5 fruit fly cellular contexts compared by ENCODE assay signal in genomic region chr2L:3748691-3749090, dm6.
TF ChIP-seq lines count a peak whose summit lies in the region.

No protein-coding gene starts in this region.

- TF ChIP-seq CTCF in whole organism, embryonic (GFP tag; optimal IDR thresholded peaks at IDR 0.05; lab: Kevin White, UChicago) = peak; percentile 49

TF ChIP-seq in whole organism, adult, 20 proteins besides CTCF, POLR2A, EP300 and RAD21:
- TF ChIP-seq bab1 (GFP tag; optimal IDR thresholded peaks at IDR 0.05; lab: Kevin White, UChicago) = peak; percentile 7
- no peak for TF ChIP-seq Mnt (GFP tag; optimal IDR thresholded peaks at IDR 0.05; lab: Kevin White, UChicago)

TF ChIP-seq in whole organism, embryonic, 481 proteins besides CTCF, POLR2A, EP300 and RAD21 (continues in another document):
- TF ChIP-seq stwl (tag; optimal IDR thresholded peaks at IDR 0.05; lab: Kevin White, UChicago) (peak; percentile 30), CG31365 (tag; optimal IDR thresholded peaks at IDR 0.05; lab: Kevin White, UChicago) (no peak), shn (GFP tag; optimal IDR thresholded peaks at IDR 0.05; lab: Kevin White, UChicago) (no peak), CG13775 (GFP tag; optimal IDR thresholded peaks at IDR 0.05; lab: Kevin White, UChicago) (no peak), CG16863 (GFP tag; optimal IDR thresholded peaks at IDR 0.05; lab: Kevin White, UChicago) (no peak), Ptx1 (GFP tag; IDR thresholded peaks at IDR 0.05; lab: Robert Waterston, UW) (no peak), al (GFP tag; IDR thresholded peaks at IDR 0.05; lab: Robert Waterston, UW) (no peak), CG8290 (GFP tag; optimal IDR thresholded peaks at IDR 0.05; lab: Kevin White, UChicago) (no peak), CG8290 (tag; optimal IDR thresholded peaks at IDR 0.05; lab: Kevin White, UChicago) (no peak), CG12659 (GFP tag; optimal IDR thresholded peaks at IDR 0.05; lab: Kevin White, UChicago) (peak; percentile 21), da (GFP tag; optimal IDR thresholded peaks at IDR 0.05; lab: Kevin White, UChicago) (no peak), lov (optimal IDR thresholded peaks at IDR 0.05; lab: Kevin White, UChicago) (no peak), lov (GFP tag; IDR thresholded peaks at IDR 0.05; lab: Robert Waterston, UW) (no peak), stc (GFP tag; IDR thresholded peaks at IDR 0.05; lab: Robert Waterston, UW) (no peak), CG3281 (GFP tag; optimal IDR thresholded peaks at IDR 0.05; lab: Kevin White, UChicago) (peak; percentile 22), nom (GFP tag; optimal IDR thresholded peaks at IDR 0.05; lab: Kevin White, UChicago) (no peak), CG11247 (GFP tag; IDR thresholded peaks at IDR 0.05; lab: Robert Waterston, UW) (no peak), CG13894 (tag; optimal IDR thresholded peaks at IDR 0.05; lab: Kevin White, UChicago) (no peak), CG18599 (GFP tag; optimal IDR thresholded peaks at IDR 0.05; lab: Kevin White, UChicago) (peak; percentile 66), jing (GFP tag; optimal IDR thresholded peaks at IDR 0.05; lab: Kevin White, UChicago) (no peak), abd-A (tag; optimal IDR thresholded peaks at IDR 0.05; lab: Kevin White, UChicago) (no peak), CG10274 (GFP tag; optimal IDR thresholded peaks at IDR 0.05; lab: Kevin White, UChicago) (no peak), fd96Cb (tag; optimal IDR thresholded peaks at IDR 0.05; lab: Kevin White, UChicago) (no peak), PHDP (tag; optimal IDR thresholded peaks at IDR 0.05; lab: Kevin White, UChicago) (peak; percentile 40)

TF ChIP-seq in whole organism, prepupa, 60 proteins besides CTCF, POLR2A, EP300 and RAD21:
- TF ChIP-seq acj6 (GFP tag; optimal IDR thresholded peaks at IDR 0.05; lab: Kevin White, UChicago) = peak; percentile 6
- no peak for TF ChIP-seq Hr4 (GFP tag; optimal IDR thresholded peaks at IDR 0.05; lab: Kevin White, UChicago)
- peak; percentile 28 for TF ChIP-seq net (GFP tag; optimal IDR thresholded peaks at IDR 0.05; lab: Kevin White, UChicago)
- no peak for TF ChIP-seq CG11902 (GFP tag; optimal IDR thresholded peaks at IDR 0.05; lab: Kevin White, UChicago)
- TF ChIP-seq CG34406 (GFP tag; optimal IDR thresholded peaks at IDR 0.05; lab: Kevin White, UChicago) = peak; percentile 11
- peak; percentile 5 for TF ChIP-seq OdsH (GFP tag; optimal IDR thresholded peaks at IDR 0.05; lab: Kevin White, UChicago)
- TF ChIP-seq svp (GFP tag; lab: Kevin White, UChicago) = peak; percentile 32
- TF ChIP-seq CG3919 (GFP tag; optimal IDR thresholded peaks at IDR 0.05; lab: Kevin White, UChicago) = peak; percentile 33
- TF ChIP-seq eg (GFP tag; IDR thresholded peaks at IDR 0.05; lab: Robert Waterston, UW) = 0 out of 3 replicates have a peak, but pooled peaks have one; percentile 14
- peak; percentile 55 for TF ChIP-seq achi (GFP tag; optimal IDR thresholded peaks at IDR 0.05; lab: Kevin White, UChicago)
- no peak for TF ChIP-seq CG8319 (GFP tag; optimal IDR thresholded peaks at IDR 0.05; lab: Kevin White, UChicago)
- TF ChIP-seq CG9139 (GFP tag; optimal IDR thresholded peaks at IDR 0.05; lab: Kevin White, UChicago) = peak; percentile 25
- TF ChIP-seq CG6163 (GFP tag; IDR thresholded peaks at IDR 0.05; lab: Robert Waterston, UW) = 0 out of 3 replicates have a peak, but pooled peaks have one; percentile 50
- peak; percentile 0 for TF ChIP-seq topi (GFP tag; optimal IDR thresholded peaks at IDR 0.05; lab: Kevin White, UChicago)
- no peak for TF ChIP-seq vri (GFP tag; optimal IDR thresholded peaks at IDR 0.05; lab: Kevin White, UChicago)
TF ChIP-seq in whole organism, prepupa: peak in this region for 11.

TF ChIP-seq in whole organism, pupa, 21 proteins besides CTCF, POLR2A, EP300 and RAD21:
- TF ChIP-seq CG12605 (GFP tag; IDR thresholded peaks at IDR 0.05; lab: Robert Waterston, UW) (0 out of 2 replicates have a peak, but pooled peaks have one; percentile 11), CG4496 (GFP tag; IDR thresholded peaks at IDR 0.05; lab: Robert Waterston, UW) (peak; percentile 65; the same call in 1 of the 3 replicates), Pif1A (GFP tag; optimal IDR thresholded peaks at IDR 0.05; lab: Kevin White, UChicago) (no peak)
TF ChIP-seq in whole organism, pupa: peak in this region for 2.

TF ChIP-seq in whole organism, wandering third instar larva, 38 proteins besides CTCF, POLR2A, EP300 and RAD21:
- TF ChIP-seq Myc (optimal IDR thresholded peaks at IDR 0.05; lab: Kevin White, UChicago) = peak; percentile 31
- peak; percentile 16 for TF ChIP-seq rgr (GFP tag; optimal IDR thresholded peaks at IDR 0.05; lab: Kevin White, UChicago)
- no peak for TF ChIP-seq GATAd (GFP tag; optimal IDR thresholded peaks at IDR 0.05; lab: Kevin White, UChicago)
- TF ChIP-seq CG32264 (GFP tag; optimal IDR thresholded peaks at IDR 0.05; lab: Kevin White, UChicago) = no peak
- TF ChIP-seq h (GFP tag; optimal IDR thresholded peaks at IDR 0.05; lab: Kevin White, UChicago) = peak; percentile 3
- TF ChIP-seq Vsx2 (GFP tag; optimal IDR thresholded peaks at IDR 0.05; lab: Kevin White, UChicago; ENCODE audit: partially characterized antibody) = no peak
